Fruit fly (Drosophila melanogaster) whole organism, larva: Measurements from ENCODE around the gene CG32066.

Source experiments
- noc ChIP-seq: fragments of 200-800 bp; sonication (Bioruptor generic); optimal IDR thresholded peaks from 3 replicates; lab custom pipeline; 2019; ENCODE audit warnings: missing biosample characterization, mild to moderate bottlenecking, missing genetic modification characterization, moderate library complexity

Gene CG32066

DNA sequence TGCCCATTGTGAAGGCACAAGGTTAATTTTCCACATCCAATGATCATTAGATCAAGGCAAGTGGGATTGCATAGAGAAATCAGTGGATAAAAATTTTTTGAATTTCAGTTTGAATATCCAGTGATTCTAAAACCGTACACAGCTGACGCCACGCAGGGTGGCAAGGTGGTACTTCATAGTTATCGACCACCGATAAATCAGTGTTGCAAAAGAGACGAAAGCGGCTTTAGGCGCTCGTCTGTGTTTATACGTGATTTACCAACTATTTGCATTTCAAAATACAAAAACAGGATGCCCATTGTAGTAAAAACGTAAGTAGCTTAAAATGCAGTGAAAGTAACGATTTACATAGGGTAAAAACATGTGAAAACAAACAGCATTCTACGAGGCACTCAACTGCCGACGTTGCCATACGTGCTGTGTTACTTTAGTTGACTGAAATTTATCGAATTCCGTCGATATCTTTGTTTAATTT, 29.9 kb downstream of the CG32066 start, which contains the start of the genes CG42535, CG34001 and hay:
Gene CG42535 (minus strand): TSS at position 51 of the 475 bp plus-strand sequence.
Gene CG34001 (plus strand): TSS at position 195 of the 475 bp plus-strand sequence.
Gene hay (plus strand): TSS at position 195 of the 475 bp plus-strand sequence.
- TF ChIP-seq noc (tag; lab: Kevin White, UChicago) = no peak

DNA sequence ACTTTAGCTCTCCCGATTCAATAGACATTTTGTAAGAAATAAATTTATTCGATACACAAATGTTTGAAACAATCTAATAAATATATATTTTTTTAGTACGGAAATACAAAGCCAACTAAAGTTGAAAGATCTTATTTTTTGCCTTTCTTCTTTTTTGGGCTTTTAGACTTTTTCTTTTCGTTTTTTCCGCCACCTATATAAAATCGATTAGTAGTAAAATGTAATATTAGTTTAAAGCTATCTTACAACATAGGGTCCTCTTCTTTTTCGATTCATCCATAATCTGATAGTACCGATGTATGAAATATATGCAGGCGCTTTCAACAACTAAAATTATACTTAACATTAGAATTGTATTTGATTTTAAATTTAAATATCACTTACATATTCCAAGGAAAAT, 30.8 kb downstream of the CG32066 start, which contains the start of gene CG42536:
Gene CG42536 (minus strand): TSS at position 101 of the 400 bp plus-strand sequence.
- no peak for TF ChIP-seq noc (tag; lab: Kevin White, UChicago)

DNA sequence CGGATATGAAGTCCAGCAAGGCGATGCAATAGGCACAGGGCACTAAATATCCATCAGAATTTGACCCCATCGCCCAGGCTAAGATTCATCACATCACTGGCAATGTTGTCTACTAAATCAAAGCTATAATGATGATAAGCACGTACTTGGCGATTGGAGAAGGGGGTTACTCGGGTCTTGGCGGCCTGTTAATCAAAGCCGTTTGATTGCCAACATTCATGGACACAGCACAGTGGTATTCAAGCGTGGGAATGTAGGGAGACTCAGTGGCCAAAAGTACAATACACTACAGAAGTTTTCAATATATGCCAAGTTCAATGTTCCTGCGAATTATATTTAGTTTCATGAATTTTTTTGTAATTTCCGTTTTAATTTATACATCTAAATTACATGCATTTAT, 32.4 kb downstream of the CG32066 start, which contains the start of gene CG14151:
Gene CG14151 (minus strand): TSS at position 101 of the 400 bp plus-strand sequence.
- TF ChIP-seq noc (tag; lab: Kevin White, UChicago) = no peak

DNA sequence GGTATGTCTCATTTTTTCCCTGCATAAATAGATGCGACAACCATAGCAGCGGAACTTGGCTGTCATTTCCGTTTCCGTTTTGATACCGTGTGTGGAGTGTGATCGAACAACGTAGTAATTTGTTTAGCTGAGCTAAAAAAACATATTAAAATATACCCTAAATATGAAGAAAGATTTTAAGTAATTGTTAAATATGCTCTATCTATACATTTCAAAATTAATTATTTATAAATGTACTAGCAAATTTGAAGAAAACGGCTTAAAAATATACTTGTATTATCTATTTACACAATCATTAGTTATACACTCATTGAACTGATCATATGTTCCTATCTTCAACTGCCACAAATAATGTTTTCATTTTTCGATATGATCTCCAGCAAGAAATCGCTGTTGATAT, 34.6 kb downstream of the CG32066 start, which contains the start of gene CG34238:
Gene CG34238 (plus strand): TSS at position 301 of the 400 bp plus-strand sequence.
- no peak for TF ChIP-seq noc (tag; lab: Kevin White, UChicago)

DNA sequence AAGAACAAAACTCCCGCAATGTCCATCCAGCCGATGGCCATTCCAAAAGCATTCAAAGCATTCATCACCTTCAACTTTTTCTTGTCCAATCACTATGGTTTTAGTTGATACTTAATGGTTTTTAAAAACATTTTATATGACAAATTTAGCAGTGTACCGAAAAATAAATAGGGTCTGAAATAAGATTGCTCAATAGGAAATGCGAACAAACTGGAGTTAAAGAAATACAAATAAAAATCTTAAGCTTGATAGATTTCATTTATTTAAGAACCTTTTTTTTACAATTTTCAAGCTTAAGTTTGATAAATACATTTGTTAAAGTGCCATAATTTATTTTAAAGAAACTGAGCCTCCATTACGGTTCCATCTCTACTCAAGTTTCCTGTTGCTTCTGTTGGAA, 35.3 kb downstream of the CG32066 start, which contains the start of gene CG43127:
Gene CG43127 (minus strand): TSS at position 101 of the 400 bp plus-strand sequence.
- TF ChIP-seq noc (tag; lab: Kevin White, UChicago) = no peak

DNA sequence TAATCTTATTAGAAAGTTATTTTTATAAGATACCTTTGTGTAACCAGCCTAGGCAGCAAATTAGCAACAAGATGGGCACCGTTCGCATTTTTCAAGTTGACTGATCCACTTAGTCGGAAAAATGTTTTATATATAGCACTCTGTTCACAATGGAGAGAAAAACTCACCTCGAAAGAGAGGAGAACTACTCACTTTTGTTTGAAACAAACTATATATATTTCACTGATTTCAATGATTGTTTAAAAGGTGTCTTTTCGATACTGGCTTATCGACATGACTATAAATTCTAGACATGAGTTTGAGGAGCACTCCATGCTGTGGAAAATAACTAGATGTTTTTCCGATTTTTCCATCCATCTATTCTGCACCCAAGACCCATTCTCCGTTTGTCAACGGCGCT, 37.3 kb downstream of the CG32066 start, which contains the start of gene CG42521:
Gene CG42521 (minus strand): TSS at position 101 of the 400 bp plus-strand sequence.
- TF ChIP-seq noc (tag; lab: Kevin White, UChicago) = no peak

DNA sequence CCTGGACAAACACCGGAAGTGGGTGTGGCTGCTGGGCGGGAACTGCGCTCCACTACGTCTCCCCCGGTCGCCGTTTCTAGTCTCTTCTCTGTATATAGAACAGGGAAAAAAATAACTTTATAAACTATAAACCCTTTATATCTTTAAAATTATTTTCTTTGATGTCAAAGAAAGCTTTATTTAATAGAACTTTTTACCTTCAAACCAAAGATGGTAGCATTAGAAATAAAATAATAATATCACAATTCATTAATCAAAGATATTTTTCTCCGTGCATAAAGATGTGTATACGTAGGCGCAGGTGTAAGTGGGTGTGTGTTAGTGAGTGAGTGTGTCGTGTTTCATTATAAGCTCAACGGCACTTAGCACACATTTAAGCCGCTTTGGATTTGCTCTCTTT, 61.3 kb downstream of the CG32066 start:
- no peak for TF ChIP-seq noc (tag; lab: Kevin White, UChicago)
